Worm (Caenorhabditis elegans) whole organism, L4/young adult: ENCODE results near the gene unc-104.
A peak's percentile ranks its signal among the peaks of the same experiment; 100 is the strongest.

Source experiments
- W03F9.2 ChIP-seq: fragments of 150-350 bp; optimal IDR thresholded peaks from 2 replicates; lab custom pipeline; 2014; ENCODE audit warnings: missing biosample characterization, missing genetic modification characterization
- dao-5 ChIP-seq: sonication (generic microtip); optimal IDR thresholded peaks from 2 replicates; lab custom pipeline; 2016; ENCODE audit warnings: missing genotype, missing genetic modification characterization, moderate library complexity, missing compliant biosample characterization

DNA sequence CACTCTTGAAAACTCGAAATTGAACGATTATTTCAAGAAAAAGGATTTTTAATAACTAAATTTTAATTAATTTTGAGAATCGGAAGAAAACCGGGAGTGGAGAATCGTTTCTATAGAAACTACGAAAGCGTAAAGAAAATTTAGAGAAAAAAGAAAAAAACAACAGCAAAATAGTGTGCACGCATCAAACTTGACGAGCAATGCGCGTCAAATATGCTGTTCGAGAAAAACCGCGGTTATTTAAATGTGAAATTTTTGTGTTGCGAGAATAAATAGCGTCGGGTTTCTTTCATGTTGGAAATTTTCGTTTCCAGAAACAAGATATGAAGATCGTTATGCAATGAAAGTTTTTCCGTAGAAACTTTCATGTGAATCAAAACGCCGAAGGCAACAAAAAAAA is 20.8 kb upstream of the unc-104 start:
- TF ChIP-seq dao-5 (tag; lab: Kevin White, UChicago) = no peak
- TF ChIP-seq W03F9.2 (tag; lab: Kevin White, UChicago) = peak; percentile 24
